Worm (Caenorhabditis elegans): ENCODE measurements around the gene idpp-13.

The idpp-13 gene

DNA sequence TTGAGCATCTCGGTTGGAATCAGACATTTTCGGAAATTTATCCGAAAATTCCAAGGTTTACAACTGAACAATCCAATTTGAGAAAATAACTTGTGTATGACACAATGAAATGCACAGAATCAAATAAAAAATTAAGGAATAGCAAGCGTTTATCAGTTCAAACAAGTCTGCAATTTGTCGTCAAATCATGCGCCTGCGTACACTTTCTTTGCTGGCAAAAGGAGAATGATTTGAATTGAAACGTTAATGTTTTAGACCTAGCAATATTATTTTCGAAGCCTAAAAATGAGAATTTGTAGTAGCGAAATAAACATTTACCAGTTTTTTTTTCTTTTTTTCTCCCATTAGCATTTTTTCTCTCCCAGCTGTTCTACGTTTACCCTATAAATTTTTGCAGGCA, 33.7 kb upstream of the idpp-13 start, which contains the start of the genes fbxa-67 and fbxa-11:
TSS of gene fbxa-67 (minus strand) at position 199 of the 400 bp plus-strand sequence.
TSS of gene fbxa-11 (plus strand) at position 398 of the 400 bp plus-strand sequence.
- no peak for TF ChIP-seq zag-1 (tag; optimal IDR thresholded peaks at IDR 0.05)
- TF ChIP-seq C34F6.9 (tag; optimal IDR thresholded peaks at IDR 0.05) = peak; percentile 39
- TF ChIP-seq lsy-2 (tag; optimal IDR thresholded peaks at IDR 0.05) = peak in 1 of 2 experiments; percentile 54
- peak; percentile 59 for TF ChIP-seq unc-55 (GFP tag; optimal IDR thresholded peaks at IDR 0.05)
- no peak for TF ChIP-seq elt-3 (tag; optimal IDR thresholded peaks at IDR 0.05)
- no peak for TF ChIP-seq gmeb-1 (tag; optimal IDR thresholded peaks at IDR 0.05)
- TF ChIP-seq aly-2 (tag; optimal IDR thresholded peaks at IDR 0.05) = no peak
- TF ChIP-seq lin-13 (GFP tag; optimal IDR thresholded peaks at IDR 0.05) = peak; percentile 2
- TF ChIP-seq ztf-11 (tag; optimal IDR thresholded peaks at IDR 0.05) = no peak
- TF ChIP-seq sem-4 (tag; optimal IDR thresholded peaks at IDR 0.05) = no peak

DNA sequence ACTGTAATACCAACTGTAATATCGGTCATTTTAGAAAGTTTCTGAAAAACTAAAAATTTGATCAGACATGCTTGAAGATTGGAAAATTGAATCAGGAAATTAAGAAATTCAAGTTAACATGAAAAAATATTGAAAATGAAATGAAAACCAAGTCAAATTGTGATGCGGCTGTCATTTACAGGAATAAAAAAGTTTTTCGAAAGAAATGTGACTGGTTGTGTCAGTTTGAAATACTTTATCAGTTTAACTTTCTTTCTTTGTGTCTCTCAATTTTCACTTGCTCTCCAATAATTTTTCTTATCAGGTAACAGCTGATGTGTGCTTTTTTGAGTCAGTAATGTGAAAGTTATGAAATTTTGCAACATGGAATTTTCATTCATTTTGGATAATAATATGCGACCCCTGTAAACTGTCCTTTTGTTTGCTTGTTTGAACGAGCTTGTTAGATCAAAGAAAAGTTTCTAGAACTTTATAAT, 29.5 kb upstream of the idpp-13 start, which contains the start of gene fbxa-60:
TSS of gene fbxa-60 (minus strand) at position 51 of the 476 bp plus-strand sequence.
- TF ChIP-seq sma-9 (GFP tag; optimal IDR thresholded peaks at IDR 0.05) (peak; percentile 9), sma-9 (tag; optimal IDR thresholded peaks at IDR 0.05) (no peak), gmeb-1 (tag; optimal IDR thresholded peaks at IDR 0.05) (peak; percentile 28), fos-1 (tag; optimal IDR thresholded peaks at IDR 0.05) (peak; percentile 83), nhr-6 (tag; optimal IDR thresholded peaks at IDR 0.05) (no peak), nhr-129 (tag; optimal IDR thresholded peaks at IDR 0.05) (peak; percentile 19), ztf-11 (tag; optimal IDR thresholded peaks at IDR 0.05) (no peak)

DNA sequence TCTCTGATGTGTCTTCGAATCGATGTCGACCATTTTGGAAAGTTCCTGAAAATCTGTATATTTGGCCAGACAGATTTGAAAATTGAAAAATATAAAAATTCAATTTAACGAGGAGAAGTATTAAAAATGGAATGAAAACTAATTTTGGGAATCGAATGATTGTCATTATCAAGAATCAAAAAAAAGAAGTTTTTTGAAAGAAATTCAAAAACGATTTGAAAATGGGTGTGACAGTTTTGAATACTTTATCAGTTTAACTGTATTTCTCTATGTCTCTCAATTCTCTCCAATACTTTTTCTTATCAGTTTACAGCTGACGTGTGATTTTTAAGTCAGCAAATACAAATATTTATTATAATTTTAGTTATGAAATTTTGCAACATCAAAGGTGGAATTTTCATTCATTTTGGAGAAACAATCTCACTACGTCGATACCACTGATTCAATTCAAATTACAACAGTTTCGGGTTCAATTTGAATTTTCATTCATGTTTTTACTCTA, 26.7 kb upstream of the idpp-13 start, which contains the start of gene fbxa-59:
TSS of gene fbxa-59 (minus strand) at position 51 of the 502 bp plus-strand sequence.
- TF ChIP-seq fos-1 (tag; optimal IDR thresholded peaks at IDR 0.05) = peak; percentile 56
- no peak for TF ChIP-seq unc-39 (tag; optimal IDR thresholded peaks at IDR 0.05)

DNA sequence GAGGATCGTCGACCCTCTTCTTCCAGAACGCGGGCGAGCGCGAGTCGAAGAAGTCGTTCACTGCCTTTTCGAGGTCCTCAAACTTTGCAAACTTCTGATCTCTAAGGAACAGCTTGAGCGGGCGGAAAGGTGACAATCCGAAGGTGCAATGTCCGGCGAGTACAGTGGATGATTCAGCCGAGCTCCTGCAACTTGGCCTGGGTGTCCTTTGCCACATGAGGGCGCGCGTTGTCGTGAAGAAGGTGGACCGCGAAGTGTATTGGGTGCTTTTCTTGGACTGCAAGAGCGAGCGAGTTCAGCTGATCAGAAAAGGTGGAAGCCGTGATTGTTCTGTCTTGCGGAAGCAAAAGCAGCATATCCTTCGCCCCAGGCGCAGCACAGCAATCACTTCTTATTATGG, 25.2 kb upstream of the idpp-13 start:
- TF ChIP-seq nhr-129 (tag; optimal IDR thresholded peaks at IDR 0.05) (no peak), nhr-25 (tag; optimal IDR thresholded peaks at IDR 0.05) (no peak), egl-27 (tag; optimal IDR thresholded peaks at IDR 0.05) (no peak), dmd-4 (tag; optimal IDR thresholded peaks at IDR 0.05) (no peak), unc-39 (tag; optimal IDR thresholded peaks at IDR 0.05) (no peak), skn-1 (tag; optimal IDR thresholded peaks at IDR 0.05) (no peak), ceh-16 (tag; optimal IDR thresholded peaks at IDR 0.05) (no peak), blmp-1 (tag; optimal IDR thresholded peaks at IDR 0.05; ENCODE audit: insufficient read depth) (no peak), fos-1 (tag; optimal IDR thresholded peaks at IDR 0.05) (no peak), lin-13 (GFP tag; optimal IDR thresholded peaks at IDR 0.05) (no peak), ztf-4 (tag; optimal IDR thresholded peaks at IDR 0.05) (no peak), C34F6.9 (tag; optimal IDR thresholded peaks at IDR 0.05) (no peak)

DNA sequence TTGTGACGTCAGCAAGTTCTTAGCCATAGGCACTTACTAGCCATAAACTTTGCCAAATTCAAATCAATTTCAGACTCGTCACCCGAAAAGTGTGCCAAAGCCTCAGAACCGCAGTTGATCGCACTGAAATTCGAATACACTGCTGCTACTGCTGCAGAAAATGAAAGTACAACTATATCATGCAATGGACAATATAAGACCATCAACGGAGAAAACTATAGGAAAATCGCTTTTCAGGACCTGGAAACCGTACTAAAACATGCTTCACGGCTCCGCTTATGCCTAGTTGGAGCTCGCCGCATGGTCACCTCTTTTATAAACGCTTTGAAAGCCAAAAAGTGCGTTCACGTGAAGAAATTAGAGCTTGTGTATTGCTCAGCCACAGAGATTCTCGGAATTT, 21.8 kb upstream of the idpp-13 start, which contains the start of gene fbxa-22:
TSS of gene fbxa-22 (plus strand) at position 301 of the 400 bp plus-strand sequence.
- TF ChIP-seq ceh-16 (tag; optimal IDR thresholded peaks at IDR 0.05) = no peak
- TF ChIP-seq skn-1 (tag; optimal IDR thresholded peaks at IDR 0.05) = no peak
- TF ChIP-seq unc-55 (GFP tag; optimal IDR thresholded peaks at IDR 0.05) = no peak
- TF ChIP-seq sma-3 (GFP tag; optimal IDR thresholded peaks at IDR 0.05) = no peak
- TF ChIP-seq ZK546.5 (tag; optimal IDR thresholded peaks at IDR 0.05) = no peak
- no peak for TF ChIP-seq nhr-12 (tag; optimal IDR thresholded peaks at IDR 0.05)
- no peak for TF ChIP-seq mab-5 (tag; optimal IDR thresholded peaks at IDR 0.05)
- TF ChIP-seq gmeb-1 (tag; optimal IDR thresholded peaks at IDR 0.05) = no peak

DNA sequence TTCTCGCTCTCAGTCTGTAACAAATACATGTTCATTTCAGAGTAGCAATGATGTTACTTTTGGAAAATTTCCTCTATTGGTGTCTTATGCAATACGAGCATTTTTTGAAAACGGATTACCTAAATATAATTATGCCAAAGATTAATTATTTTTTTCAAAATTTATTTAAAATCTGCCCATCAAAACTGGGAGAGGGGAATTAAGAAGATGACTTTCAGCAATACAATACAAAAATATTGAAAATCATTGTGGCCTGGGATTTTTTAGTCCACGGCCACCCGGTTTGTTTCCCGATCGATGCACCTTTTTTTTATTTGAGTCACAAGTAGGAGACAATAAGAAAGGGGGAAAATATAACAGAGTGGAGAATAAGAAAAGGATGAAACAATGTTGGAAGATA, 21.2 kb upstream of the idpp-13 start, which contains the start of gene fbxa-56:
TSS of gene fbxa-56 (minus strand) at position 101 of the 400 bp plus-strand sequence.
- TF ChIP-seq crh-2 (tag; optimal IDR thresholded peaks at IDR 0.05) (no peak), peb-1 (tag; optimal IDR thresholded peaks at IDR 0.05) (no peak), unc-55 (GFP tag; optimal IDR thresholded peaks at IDR 0.05) (no peak), egl-27 (tag; optimal IDR thresholded peaks at IDR 0.05) (no peak), nhr-77 (tag; optimal IDR thresholded peaks at IDR 0.05) (no peak), ZK546.5 (tag; optimal IDR thresholded peaks at IDR 0.05) (no peak), unc-62 (GFP tag; optimal IDR thresholded peaks at IDR 0.05) (no peak), dmd-4 (tag; optimal IDR thresholded peaks at IDR 0.05) (no peak), nhr-10 (tag; optimal IDR thresholded peaks at IDR 0.05) (no peak), C34F6.9 (tag; optimal IDR thresholded peaks at IDR 0.05) (no peak), nhr-6 (tag; optimal IDR thresholded peaks at IDR 0.05) (no peak), skn-1 (tag; optimal IDR thresholded peaks at IDR 0.05) (no peak), ztf-4 (tag; optimal IDR thresholded peaks at IDR 0.05) (no peak), ceh-82 (tag; optimal IDR thresholded peaks at IDR 0.05) (no peak), nhr-237 (tag; optimal IDR thresholded peaks at IDR 0.05) (no peak), sma-9 (GFP tag; optimal IDR thresholded peaks at IDR 0.05) (no peak), sma-9 (tag; optimal IDR thresholded peaks at IDR 0.05) (no peak), nhr-12 (tag; optimal IDR thresholded peaks at IDR 0.05) (no peak), ztf-11 (tag; optimal IDR thresholded peaks at IDR 0.05) (no peak), elt-3 (tag; optimal IDR thresholded peaks at IDR 0.05) (no peak)
